Fruit fly (Drosophila melanogaster) whole organism, pupa: Measurements from ENCODE around the gene ps.

Source experiments
- CG10348 ChIP-seq: fragments of 200-800 bp; sonication (Bioruptor generic); IDR thresholded peaks from 2 replicates; pipeline ENCODE4 v1.3.6; 2022; ENCODE audit warnings: missing biosample characterization, missing genetic modification characterization
- CG12605 ChIP-seq: fragments of 200-800 bp; sonication (Bioruptor generic); IDR thresholded peaks from 2 replicates; pipeline ENCODE4 v1.3.6; 2022; ENCODE audit warnings: missing biosample characterization, missing genetic modification characterization
- CG14655 ChIP-seq: fragments of 200-800 bp; sonication (Bioruptor generic); optimal IDR thresholded peaks from 3 replicates; lab custom pipeline; 2017; ENCODE audit warnings: mild to moderate bottlenecking, missing biosample characterization, missing genetic modification reagents, missing genetic modification characterization
- CG15710 ChIP-seq: fragments of 200-800 bp; sonication (Bioruptor generic); optimal IDR thresholded peaks from 2 replicates; lab custom pipeline; 2018; ENCODE audit warnings: missing biosample characterization, mild to moderate bottlenecking, missing genetic modification characterization, moderate library complexity
- CG17806 ChIP-seq: fragments of 200-800 bp; sonication (Bioruptor generic); optimal IDR thresholded peaks from 2 replicates; lab custom pipeline; 2018; ENCODE audit warnings: missing biosample characterization, mild to moderate bottlenecking, missing genetic modification characterization, moderate library complexity
- CG34367 ChIP-seq: fragments of 200-800 bp; sonication (Bioruptor generic); optimal IDR thresholded peaks from 2 replicates; lab custom pipeline; 2018; ENCODE audit warnings: missing biosample characterization, mild to moderate bottlenecking, missing genetic modification characterization
- CG8159 ChIP-seq: fragments of 200-800 bp; sonication (Bioruptor generic); optimal IDR thresholded peaks from 3 replicates; lab custom pipeline; 2018; ENCODE audit warnings: missing biosample characterization, mild to moderate bottlenecking, missing genetic modification characterization, moderate library complexity
- CG8301 ChIP-seq: fragments of 200-800 bp; sonication (Bioruptor generic); optimal IDR thresholded peaks from 2 replicates; lab custom pipeline; 2018; ENCODE audit warnings: missing biosample characterization, mild to moderate bottlenecking, missing genetic modification characterization
- D1 ChIP-seq: fragments of 200-800 bp; sonication (Bioruptor generic); optimal IDR thresholded peaks from 2 replicates; lab custom pipeline; 2018; ENCODE audit warnings: missing biosample characterization, mild to moderate bottlenecking, missing genetic modification characterization, moderate library complexity
- EcR ChIP-seq: fragments of 200-800 bp; sonication (Bioruptor generic); optimal IDR thresholded peaks from 3 replicates; lab custom pipeline; 2019; ENCODE audit warnings: missing biosample characterization, missing genetic modification characterization, mild to moderate bottlenecking, moderate library complexity, missing genetic modification reagents
- Ets98B ChIP-seq: fragments of 200-800 bp; sonication (Bioruptor generic); IDR thresholded peaks from 2 replicates; pipeline ENCODE4 v1.3.6; 2022; ENCODE audit warnings: missing biosample characterization, missing genetic modification characterization
- Pif1B ChIP-seq: fragments of 200-800 bp; sonication (Bioruptor generic); optimal IDR thresholded peaks from 3 replicates; lab custom pipeline; 2016; ENCODE audit warnings: missing biosample characterization, missing genetic modification characterization
- Snoo ChIP-seq: fragments of 200-800 bp; sonication (Bioruptor generic); optimal IDR thresholded peaks from 3 replicates; lab custom pipeline; 2017; ENCODE audit warnings: missing biosample characterization, mild to moderate bottlenecking, missing genetic modification characterization, inconsistent platforms
- rn ChIP-seq: fragments of 200-800 bp; sonication (Bioruptor generic); IDR thresholded peaks from 2 replicates; pipeline ENCODE4 v1.3.6; 2022; ENCODE audit warnings: missing biosample characterization, missing genetic modification characterization

dm6 chr3R:9422338-9422737 lies 4.6 kb downstream of the ps start:
- TF ChIP-seq rn (GFP tag; lab: Robert Waterston, UW) = no peak
- no peak for TF ChIP-seq EcR (GFP tag; lab: Kevin White, UChicago)
- TF ChIP-seq CG15710 (tag; lab: Kevin White, UChicago) = no peak
- TF ChIP-seq Pif1B (GFP tag; lab: Kevin White, UChicago) = no peak
- TF ChIP-seq Snoo (tag; lab: Kevin White, UChicago) = no peak
- TF ChIP-seq CG8301 = no peak
- no peak for TF ChIP-seq D1
- no peak for TF ChIP-seq CG10348 (GFP tag; lab: Robert Waterston, UW)
- TF ChIP-seq Ets98B = no peak
- TF ChIP-seq CG14655 = no peak
- no peak for TF ChIP-seq CG17806 (tag; lab: Kevin White, UChicago)
- no peak for TF ChIP-seq CG8159 (tag; lab: Kevin White, UChicago)
- TF ChIP-seq CG34367 (tag; lab: Kevin White, UChicago) = no peak
- TF ChIP-seq CG12605 (GFP tag; lab: Robert Waterston, UW) = no peak
